Fruit fly (Drosophila melanogaster): ENCODE data around the gene CenG1A.

CenG1A gene

dm6 chr2L:13835959-13836358, 595 bp downstream of the CenG1A start (continued):
- no peak for TF ChIP-seq CG33557 (GFP tag; optimal IDR thresholded peaks at IDR 0.05)
- no peak for TF ChIP-seq CG17802 (tag; optimal IDR thresholded peaks at IDR 0.05)
- TF ChIP-seq Rfx (GFP tag; IDR thresholded peaks at IDR 0.05): 0 out of 2 replicates have a peak, but pooled peaks have one; percentile 7
- TF ChIP-seq CG17186 (GFP tag; optimal IDR thresholded peaks at IDR 0.05): no peak
- no peak for TF ChIP-seq CG31388 (GFP tag; optimal IDR thresholded peaks at IDR 0.05)
- no peak; the same call in 1 of the 2 replicates for TF ChIP-seq inv (GFP tag; IDR thresholded peaks at IDR 0.05; ENCODE audit: partially characterized antibody)
- TF ChIP-seq abd-A (tag; optimal IDR thresholded peaks at IDR 0.05): no peak
- TF ChIP-seq dati (GFP tag; IDR thresholded peaks at IDR 0.05): no peak
- TF ChIP-seq maf-S (GFP tag; optimal IDR thresholded peaks at IDR 0.05): no peak
- TF ChIP-seq sim (GFP tag; IDR thresholded peaks at IDR 0.05): no peak
- no peak for TF ChIP-seq grn (GFP tag; optimal IDR thresholded peaks at IDR 0.05)
- no peak for TF ChIP-seq Hmr (GFP tag; optimal IDR thresholded peaks at IDR 0.05)
- TF ChIP-seq rib (GFP tag; IDR thresholded peaks at IDR 0.05): no peak
- TF ChIP-seq CG15514 (GFP tag; optimal IDR thresholded peaks at IDR 0.05): no peak
- TF ChIP-seq CG42726 (GFP tag; IDR thresholded peaks at IDR 0.05; ENCODE audit: partially characterized antibody): no peak
- TF ChIP-seq CG12391 (tag; optimal IDR thresholded peaks at IDR 0.05): no peak

- TF ChIP-seq CG16813 (GFP tag; IDR thresholded peaks at IDR 0.05; ENCODE audit: partially characterized antibody) (no peak), CG7745 (tag; optimal IDR thresholded peaks at IDR 0.05) (no peak), chif (GFP tag; optimal IDR thresholded peaks at IDR 0.05) (no peak), CG12236 (GFP tag; optimal IDR thresholded peaks at IDR 0.05) (no peak), kni (GFP tag; optimal IDR thresholded peaks at IDR 0.05) (peak; percentile 48), CG10147 (GFP tag; optimal IDR thresholded peaks at IDR 0.05) (no peak), CG34224 (GFP tag; IDR thresholded peaks at IDR 0.05; ENCODE audit: partially characterized antibody) (0 out of 3 replicates have a peak, but pooled peaks have one; percentile 34), cad (GFP tag; optimal IDR thresholded peaks at IDR 0.05) (no peak), Adf1 (GFP tag; IDR thresholded peaks at IDR 0.05) (peak; percentile 48; the same call in 1 of the 2 replicates), CG4360 (GFP tag; IDR thresholded peaks at IDR 0.05) (0 out of 2 replicates have a peak, but pooled peaks have one; percentile 18), CG8290 (GFP tag; optimal IDR thresholded peaks at IDR 0.05) (no peak), CG8290 (tag; optimal IDR thresholded peaks at IDR 0.05) (no peak), Deaf1 (tag; optimal IDR thresholded peaks at IDR 0.05) (peak; percentile 56), CG2199 (GFP tag; IDR thresholded peaks at IDR 0.05) (0 out of 3 replicates have a peak, but pooled peaks have one; percentile 54), corto (GFP tag; optimal IDR thresholded peaks at IDR 0.05) (peak; percentile 16), vvl (GFP tag; IDR thresholded peaks at IDR 0.05) (0 out of 2 replicates have a peak, but pooled peaks have one; percentile 52), Med (GFP tag) (peak; percentile 4), cwo (GFP tag; optimal IDR thresholded peaks at IDR 0.05) (peak; percentile 83), lbe (GFP tag; optimal IDR thresholded peaks at IDR 0.05) (peak; percentile 45), slbo (GFP tag; IDR thresholded peaks at IDR 0.05) (no peak), Stat92E (GFP tag; optimal IDR thresholded peaks at IDR 0.05) (no peak), Dp (GFP tag; optimal IDR thresholded peaks at IDR 0.05) (no peak), Chrac-16 (GFP tag; optimal IDR thresholded peaks at IDR 0.05) (no peak), sqz (GFP tag; optimal IDR thresholded peaks at IDR 0.05) (no peak), CG17328 (GFP tag; IDR thresholded peaks at IDR 0.05) (no peak), pzg (GFP tag; optimal IDR thresholded peaks at IDR 0.05) (no peak), CG6175 (GFP tag; IDR thresholded peaks at IDR 0.05) (peak; percentile 92; the same call in 2 of the 3 replicates), CG10543 (GFP tag; optimal IDR thresholded peaks at IDR 0.05) (peak; percentile 2), so (GFP tag; IDR thresholded peaks at IDR 0.05) (peak; percentile 32; the same call in 1 of the 3 replicates), sd (tag; optimal IDR thresholded peaks at IDR 0.05) (peak; percentile 72), CG8359 (GFP tag; optimal IDR thresholded peaks at IDR 0.05; ENCODE audit: borderline replicate concordance) (no peak), insv (GFP tag; optimal IDR thresholded peaks at IDR 0.05) (peak in 1 of 2 experiments; percentile 89), nerfin-1 (tag; optimal IDR thresholded peaks at IDR 0.05) (no peak), Dip2 (GFP tag; IDR thresholded peaks at IDR 0.05) (no peak)
Measured at dm6 chr2L:13837579-13837978, 2.2 kb downstream of the CenG1A start.

Measured in whole organism, embryonic.